Fruit fly (Drosophila melanogaster) whole organism, adult: ENCODE measurements around the gene CG42324.

Experiments used
- CG14711 ChIP-seq: fragments of 200-800 bp; sonication (Bioruptor generic); optimal IDR thresholded peaks from 2 replicates; lab custom pipeline; 2018; ENCODE audit warnings: missing biosample characterization, mild to moderate bottlenecking, missing genetic modification characterization, moderate library complexity
- Hr96 ChIP-seq: fragments of 200-800 bp; sonication (Bioruptor generic); optimal IDR thresholded peaks from 2 replicates; lab custom pipeline; 2016; ENCODE audit warnings: missing biosample characterization, missing genetic modification characterization
- cic ChIP-seq: fragments of 200-800 bp; sonication (Bioruptor generic); optimal IDR thresholded peaks from 2 replicates; lab custom pipeline; 2017; ENCODE audit warnings: missing biosample characterization, mild to moderate bottlenecking, missing genetic modification characterization, moderate library complexity
- kay ChIP-seq: fragments of 200-800 bp; sonication (Bioruptor generic); peaks from one replicate; lab custom pipeline; 2016; ENCODE audit warnings: missing biosample characterization, missing genetic modification characterization, borderline replicate concordance
- pad ChIP-seq: fragments of 200-800 bp; sonication (Bioruptor generic); optimal IDR thresholded peaks from 3 replicates; lab custom pipeline; 2017; ENCODE audit warnings: missing biosample characterization, missing genetic modification characterization, mild to moderate bottlenecking, moderate library complexity, missing genetic modification reagents

dm6 chr3L:3534216-3534615, 62.0 kb downstream of the CG42324 start:
- TF ChIP-seq CG14711 (no peak), pad (no peak), cic (GFP tag; lab: Kevin White, UChicago) (no peak), Hr96 (GFP tag; lab: Kevin White, UChicago) (no peak), kay (GFP tag; lab: Kevin White, UChicago) (no peak)
